Worm (Caenorhabditis elegans): ENCODE measurements around the gene srd-55.

srd-55 gene

ce11 chrII:7385442-7385841, 22.9 kb upstream of the srd-55 start, which contains the start of gene sre-3:
Gene sre-3 (plus strand): TSS chrII:7385742.
- TF ChIP-seq ceh-9 (tag; optimal IDR thresholded peaks at IDR 0.05) (no peak), pha-4 (tag; optimal IDR thresholded peaks at IDR 0.05) (no peak), elt-3 (tag; optimal IDR thresholded peaks at IDR 0.05) (no peak), ceh-82 (tag; optimal IDR thresholded peaks at IDR 0.05) (no peak), mml-1 (tag; optimal IDR thresholded peaks at IDR 0.05) (no peak), ama-1 (optimal IDR thresholded peaks at IDR 0.05) (no peak), sea-2 (GFP tag; optimal IDR thresholded peaks at IDR 0.05) (no peak), egl-5 (tag; optimal IDR thresholded peaks at IDR 0.05) (no peak)

ce11 chrII:7390335-7390734, 18.0 kb upstream of the srd-55 start:
- peak; percentile 15 for TF ChIP-seq nhr-23 (tag; optimal IDR thresholded peaks at IDR 0.05)
- peak; percentile 23 for TF ChIP-seq nhr-25 (tag; optimal IDR thresholded peaks at IDR 0.05)
- TF ChIP-seq nhr-43 (tag; optimal IDR thresholded peaks at IDR 0.05; ENCODE audit: poor library complexity, severe bottlenecking) = peak; percentile 30
- no peak for TF ChIP-seq mdl-1 (tag; optimal IDR thresholded peaks at IDR 0.05)

- TF ChIP-seq aly-2 (tag; optimal IDR thresholded peaks at IDR 0.05) (no peak), skn-1 (tag; optimal IDR thresholded peaks at IDR 0.05) (no peak), elt-3 (tag; optimal IDR thresholded peaks at IDR 0.05) (peak in 2 of 3 experiments; percentile 45), sea-2 (GFP tag; optimal IDR thresholded peaks at IDR 0.05) (no peak), nhr-12 (tag; optimal IDR thresholded peaks at IDR 0.05) (no peak), elt-1 (tag; optimal IDR thresholded peaks at IDR 0.05) (peak; percentile 21), R02D3.7 (tag; optimal IDR thresholded peaks at IDR 0.05) (peak; percentile 48), egl-5 (tag; optimal IDR thresholded peaks at IDR 0.05) (peak; percentile 56), pqm-1 (tag; optimal IDR thresholded peaks at IDR 0.05) (peak; percentile 47), hmg-11 (tag; optimal IDR thresholded peaks at IDR 0.05) (peak; percentile 87), fos-1 (tag; optimal IDR thresholded peaks at IDR 0.05) (peak; percentile 42), lin-39 (tag; optimal IDR thresholded peaks at IDR 0.05) (peak; percentile 63), nhr-11 (tag; optimal IDR thresholded peaks at IDR 0.05) (no peak), daf-12 (tag; optimal IDR thresholded peaks at IDR 0.05) (no peak), ztf-11 (tag; optimal IDR thresholded peaks at IDR 0.05) (no peak), elt-2 (tag; optimal IDR thresholded peaks at IDR 0.05) (peak; percentile 68), nhr-23 (tag; optimal IDR thresholded peaks at IDR 0.05) (peak; percentile 54), nhr-43 (tag; optimal IDR thresholded peaks at IDR 0.05; ENCODE audit: poor library complexity, severe bottlenecking) (peak; percentile 6), ztf-4 (tag; optimal IDR thresholded peaks at IDR 0.05) (no peak), mml-1 (tag; optimal IDR thresholded peaks at IDR 0.05) (no peak), nhr-67 (tag; optimal IDR thresholded peaks at IDR 0.05) (no peak), unc-39 (tag; optimal IDR thresholded peaks at IDR 0.05) (no peak), fkh-2 (tag; optimal IDR thresholded peaks at IDR 0.05) (no peak), jun-1 (tag; optimal IDR thresholded peaks at IDR 0.05) (peak; percentile 65), nhr-25 (tag; optimal IDR thresholded peaks at IDR 0.05) (peak; percentile 85), ZK546.5 (tag; optimal IDR thresholded peaks at IDR 0.05) (no peak), egl-27 (tag; optimal IDR thresholded peaks at IDR 0.05) (no peak), nhr-76 (tag; optimal IDR thresholded peaks at IDR 0.05) (no peak), ceh-16 (tag; optimal IDR thresholded peaks at IDR 0.05) (no peak), nhr-237 (tag; optimal IDR thresholded peaks at IDR 0.05) (no peak), ceh-9 (tag; optimal IDR thresholded peaks at IDR 0.05) (no peak), pha-4 (tag; optimal IDR thresholded peaks at IDR 0.05) (peak; percentile 49), fkh-10 (GFP tag; optimal IDR thresholded peaks at IDR 0.05) (no peak), mdl-1 (tag; optimal IDR thresholded peaks at IDR 0.05) (no peak), unc-62 (GFP tag; optimal IDR thresholded peaks at IDR 0.05) (peak; percentile 4), nhr-28 (tag; optimal IDR thresholded peaks at IDR 0.05) (no peak), tbx-2 (tag; optimal IDR thresholded peaks at IDR 0.05) (no peak), eor-1 (tag; optimal IDR thresholded peaks at IDR 0.05) (no peak), ceh-82 (tag; optimal IDR thresholded peaks at IDR 0.05) (no peak), ama-1 (optimal IDR thresholded peaks at IDR 0.05) (no peak), ceh-28 (tag; optimal IDR thresholded peaks at IDR 0.05) (peak; percentile 49), nhr-77 (tag; optimal IDR thresholded peaks at IDR 0.05) (no peak), nfya-1 (tag; optimal IDR thresholded peaks at IDR 0.05; ENCODE audit: insufficient read depth) (peak; percentile 66), lin-15B (tag; optimal IDR thresholded peaks at IDR 0.05) (peak; percentile 43), zag-1 (tag; optimal IDR thresholded peaks at IDR 0.05) (no peak), lsy-12 (tag; optimal IDR thresholded peaks at IDR 0.05) (no peak), snpc-4 (tag; optimal IDR thresholded peaks at IDR 0.05) (peak; percentile 8)
Measured at ce11 chrII:7392052-7392694, 16.1 kb upstream of the srd-55 start.

Measured in whole organism, L3 larva.